Fruit fly (Drosophila melanogaster): ENCODE data around the gene CG43732.

Gene CG43732

DNA sequence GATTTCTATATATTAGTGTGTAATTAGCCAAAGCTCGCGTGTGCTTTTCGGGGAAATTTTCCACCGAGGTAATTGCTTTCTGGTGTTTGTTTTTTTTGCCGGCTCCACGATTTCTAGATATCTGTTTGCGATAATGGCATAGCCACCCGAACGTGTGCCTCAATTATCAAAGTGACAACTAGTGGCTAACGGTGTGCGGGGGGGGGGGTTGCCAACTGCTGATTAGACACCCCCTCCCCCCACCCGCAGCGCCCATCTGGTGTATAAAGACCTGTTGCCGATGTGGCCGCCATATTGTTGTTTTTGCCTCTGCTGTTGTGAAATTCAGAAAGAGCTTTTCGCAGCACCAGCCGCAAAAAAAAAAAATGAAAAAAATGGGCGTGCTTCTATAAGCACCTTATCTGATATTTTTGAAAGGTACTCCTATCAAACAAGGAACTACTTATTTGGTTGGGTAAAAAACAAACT is 31.1 kb upstream of the CG43732 start (continued):
- TF ChIP-seq gro (GFP tag; optimal IDR thresholded peaks at IDR 0.05): peak; percentile 70
- peak; percentile 45 for TF ChIP-seq CrebB (tag; optimal IDR thresholded peaks at IDR 0.05)
- TF ChIP-seq CG15514 (GFP tag; optimal IDR thresholded peaks at IDR 0.05): peak; percentile 43
- TF ChIP-seq GATAe (GFP tag; conservative IDR thresholded peaks at IDR 0.05): peak; percentile 98
- TF ChIP-seq Ssrp (tag; optimal IDR thresholded peaks at IDR 0.05): no peak
- TF ChIP-seq Antp (GFP tag; optimal IDR thresholded peaks at IDR 0.05): no peak
- TF ChIP-seq Nf-YB (GFP tag; optimal IDR thresholded peaks at IDR 0.05): peak; percentile 5
- peak; percentile 51 for TF ChIP-seq twi (tag; optimal IDR thresholded peaks at IDR 0.05)
- peak; percentile 84 for TF ChIP-seq NFAT (GFP tag; IDR thresholded peaks at IDR 0.05)
- peak; percentile 36; the same call in 1 of the 2 replicates for TF ChIP-seq Lim3 (GFP tag; IDR thresholded peaks at IDR 0.05)
- TF ChIP-seq CG9932 (GFP tag; IDR thresholded peaks at IDR 0.05): 0 out of 2 replicates have a peak, but pooled peaks have one; percentile 25
- peak; percentile 44 for TF ChIP-seq CG4328 (GFP tag; optimal IDR thresholded peaks at IDR 0.05)

DNA sequence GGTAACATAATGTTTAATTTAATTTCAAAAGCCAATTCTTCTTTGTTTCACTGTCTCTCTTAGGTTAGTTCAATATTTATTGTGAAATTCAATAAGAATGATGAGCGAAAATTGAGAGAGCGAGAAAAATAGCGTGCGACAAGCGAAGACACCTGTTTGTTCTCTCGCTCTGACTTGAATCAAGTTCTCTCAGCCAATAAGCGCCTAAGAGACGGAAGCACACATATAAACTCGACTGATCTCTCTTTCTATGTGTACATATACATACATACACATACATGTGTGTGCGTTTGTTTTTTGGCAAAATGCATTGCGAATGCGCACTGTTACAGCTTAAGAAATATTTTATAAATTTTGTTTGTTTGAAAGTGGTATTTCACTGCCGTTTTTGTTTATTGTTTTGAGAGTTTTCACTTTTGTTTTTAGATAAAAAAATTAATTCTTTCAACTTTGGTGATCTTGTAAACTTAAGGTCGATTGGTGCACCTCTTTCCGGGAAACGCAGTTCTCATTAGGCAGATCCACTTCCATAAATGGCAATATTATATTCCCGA is 26.7 kb upstream of the CG43732 start:
- peak; percentile 18 for TF ChIP-seq corto (GFP tag; optimal IDR thresholded peaks at IDR 0.05)
- no peak for TF ChIP-seq CG15269 (tag; optimal IDR thresholded peaks at IDR 0.05)
- peak; percentile 19 for TF ChIP-seq CG1603 (tag; optimal IDR thresholded peaks at IDR 0.05)
- TF ChIP-seq Max (GFP tag; optimal IDR thresholded peaks at IDR 0.05): peak; percentile 9
- TF ChIP-seq CG42726 (GFP tag; IDR thresholded peaks at IDR 0.05; ENCODE audit: partially characterized antibody): no peak
- TF ChIP-seq eve (GFP tag; optimal IDR thresholded peaks at IDR 0.05): no peak
- TF ChIP-seq Xrp1 (GFP tag; IDR thresholded peaks at IDR 0.05): peak; percentile 51
- peak; percentile 78 for TF ChIP-seq CG8281 (tag; optimal IDR thresholded peaks at IDR 0.05)
- no peak for TF ChIP-seq pb (GFP tag; optimal IDR thresholded peaks at IDR 0.05)
- peak; percentile 14 for TF ChIP-seq CG4854 (GFP tag; optimal IDR thresholded peaks at IDR 0.05)
- TF ChIP-seq kah (GFP tag; optimal IDR thresholded peaks at IDR 0.05): peak; percentile 84
- peak; percentile 31 for TF ChIP-seq HmgZ (tag; optimal IDR thresholded peaks at IDR 0.05)
- TF ChIP-seq Nf-YA (GFP tag; IDR thresholded peaks at IDR 0.05): peak; percentile 55; the same call in 1 of the 2 replicates
- TF ChIP-seq cg (GFP tag; optimal IDR thresholded peaks at IDR 0.05): peak; percentile 78
- peak; percentile 57 for TF ChIP-seq Med (GFP tag)
- peak; percentile 95 for TF ChIP-seq Nf-YC (tag; optimal IDR thresholded peaks at IDR 0.05)
- TF ChIP-seq Ets65A (GFP tag): no peak
- TF ChIP-seq NC2β (GFP tag; optimal IDR thresholded peaks at IDR 0.05): no peak
- no peak for TF ChIP-seq pan (optimal IDR thresholded peaks at IDR 0.05)
- peak in 1 of 2 experiments; percentile 45 for TF ChIP-seq pan (GFP tag; optimal IDR thresholded peaks at IDR 0.05 in 1 of 2, IDR thresholded peaks at IDR 0.05 in 1 of 2)
- 0 out of 3 replicates have a peak, but pooled peaks have one; percentile 36 for TF ChIP-seq so (GFP tag; IDR thresholded peaks at IDR 0.05)
- TF ChIP-seq CG3281 (GFP tag; optimal IDR thresholded peaks at IDR 0.05): peak; percentile 20
- peak; percentile 96 for TF ChIP-seq Nf-YB (GFP tag; optimal IDR thresholded peaks at IDR 0.05)
- peak; percentile 3 for TF ChIP-seq CG3163 (GFP tag; optimal IDR thresholded peaks at IDR 0.05)
- TF ChIP-seq B-H2 (GFP tag; optimal IDR thresholded peaks at IDR 0.05): no peak
- no peak for TF ChIP-seq CG9932 (GFP tag; IDR thresholded peaks at IDR 0.05)
- no peak for TF ChIP-seq Mes4 (GFP tag; optimal IDR thresholded peaks at IDR 0.05)
- TF ChIP-seq CG10321 (GFP tag; IDR thresholded peaks at IDR 0.05): peak; percentile 91
- peak; percentile 13 for TF ChIP-seq kni (GFP tag; optimal IDR thresholded peaks at IDR 0.05)
- TF ChIP-seq gsb-n (tag; optimal IDR thresholded peaks at IDR 0.05): peak; percentile 2
- no peak for TF ChIP-seq CG18764 (GFP tag; optimal IDR thresholded peaks at IDR 0.05)
- no peak for TF ChIP-seq GATAe (GFP tag; conservative IDR thresholded peaks at IDR 0.05)
- peak; percentile 11 for TF ChIP-seq Sox100B (GFP tag; optimal IDR thresholded peaks at IDR 0.05)
- TF ChIP-seq lola (GFP tag; optimal IDR thresholded peaks at IDR 0.05): peak in 1 of 3 experiments; percentile 22
- TF ChIP-seq CG15696 (tag; optimal IDR thresholded peaks at IDR 0.05): no peak
- no peak for TF ChIP-seq CG8388 (GFP tag; optimal IDR thresholded peaks at IDR 0.05)
- peak; percentile 4 for TF ChIP-seq nom (GFP tag; optimal IDR thresholded peaks at IDR 0.05)
- peak in 1 of 2 experiments; percentile 12 for TF ChIP-seq crp (GFP tag; optimal IDR thresholded peaks at IDR 0.05)
